Fruit fly (Drosophila melanogaster) whole organism, embryonic: ENCODE results near the gene CG5892.
A peak's percentile ranks its signal among the peaks of the same experiment; 100 is the strongest.

Source experiments
- Atf6 ChIP-seq: fragments of 200-800 bp; sonication (Bioruptor generic); IDR thresholded peaks from 2 replicates; pipeline ENCODE4 v1.3.6; 2022; ENCODE audit warnings: missing biosample characterization, missing genetic modification characterization
- Blimp-1 ChIP-seq: fragments of 200-800 bp; sonication (Bioruptor generic); optimal IDR thresholded peaks from 3 replicates; lab custom pipeline; 2018; ENCODE audit warnings: missing biosample characterization, missing genetic modification characterization, mild to moderate bottlenecking, moderate library complexity, missing genetic modification reagents
- CG10147 ChIP-seq: fragments of 200-800 bp; sonication (Bioruptor generic); optimal IDR thresholded peaks from 2 replicates; lab custom pipeline; 2019; ENCODE audit warnings: missing biosample characterization, mild to moderate bottlenecking, missing genetic modification characterization, moderate library complexity
- CG10209 ChIP-seq: fragments of 200-800 bp; sonication (Bioruptor generic); optimal IDR thresholded peaks from 3 replicates; lab custom pipeline; 2017; ENCODE audit warnings: missing biosample characterization, mild to moderate bottlenecking, missing genetic modification characterization, missing genetic modification reagents
- CG12071 ChIP-seq: fragments of 200-800 bp; sonication (Bioruptor generic); optimal IDR thresholded peaks from 3 replicates; lab custom pipeline; 2018; ENCODE audit warnings: missing biosample characterization, mild to moderate bottlenecking, missing genetic modification characterization
- CG12104 ChIP-seq: fragments of 200-800 bp; sonication (Bioruptor generic); optimal IDR thresholded peaks from 3 replicates; lab custom pipeline; 2016; ENCODE audit warnings: missing biosample characterization, missing genetic modification characterization
- CG12219 ChIP-seq: fragments of 200-800 bp; sonication (Bioruptor generic); optimal IDR thresholded peaks from 3 replicates; lab custom pipeline; 2018; ENCODE audit warnings: missing biosample characterization, mild to moderate bottlenecking, missing genetic modification characterization
- CG12299 ChIP-seq: fragments of 200-800 bp; sonication (Bioruptor generic); optimal IDR thresholded peaks from 2 replicates; lab custom pipeline; 2018; ENCODE audit warnings: missing biosample characterization, mild to moderate bottlenecking, missing genetic modification characterization
- CG12769 ChIP-seq: fragments of 200-800 bp; sonication (Bioruptor generic); optimal IDR thresholded peaks from 2 replicates; lab custom pipeline; 2019; ENCODE audit warnings: missing biosample characterization, mild to moderate bottlenecking, missing genetic modification characterization, moderate library complexity
- CG13894 ChIP-seq: fragments of 200-800 bp; sonication (Bioruptor generic); optimal IDR thresholded peaks from 3 replicates; lab custom pipeline; 2018; ENCODE audit warnings: missing biosample characterization, mild to moderate bottlenecking, missing genetic modification characterization, moderate library complexity
- CG14441 ChIP-seq: fragments of 200-800 bp; sonication (Bioruptor generic); IDR thresholded peaks from 2 replicates; pipeline ENCODE4 v1.3.6; 2022; ENCODE audit warnings: missing biosample characterization, missing genetic modification characterization
- CG16815 ChIP-seq: fragments of 200-800 bp; sonication (Bioruptor generic); optimal IDR thresholded peaks from 3 replicates; lab custom pipeline; 2017; ENCODE audit warnings: missing biosample characterization, mild to moderate bottlenecking, missing genetic modification characterization
- CG2199 ChIP-seq: fragments of 200-800 bp; sonication (Bioruptor generic); IDR thresholded peaks from 3 replicates; pipeline ENCODE4 v1.3.6; 2022; ENCODE audit warnings: missing biosample characterization, missing genetic modification characterization
- CG31388 ChIP-seq: fragments of 200-800 bp; sonication (Bioruptor generic); optimal IDR thresholded peaks from 2 replicates; lab custom pipeline; 2016; ENCODE audit warnings: missing biosample characterization, missing genetic modification characterization
- CG33213 ChIP-seq: fragments of 200-800 bp; sonication (Bioruptor generic); optimal IDR thresholded peaks from 3 replicates; lab custom pipeline; 2016; ENCODE audit warnings: missing biosample characterization, missing genetic modification characterization
- CG34422 ChIP-seq: fragments of 200-800 bp; sonication (Bioruptor generic); IDR thresholded peaks from 3 replicates; pipeline ENCODE4 v1.3.6; 2022; ENCODE audit warnings: missing biosample characterization, missing genetic modification characterization
- CG4404 ChIP-seq: fragments of 200-800 bp; sonication (Bioruptor generic); IDR thresholded peaks from 2 replicates; pipeline ENCODE4 v1.3.6; 2022; ENCODE audit warnings: missing biosample characterization, missing genetic modification characterization
- CG7556 ChIP-seq: fragments of 200-800 bp; sonication (Bioruptor generic); optimal IDR thresholded peaks from 2 replicates; lab custom pipeline; 2017; ENCODE audit warnings: missing biosample characterization, mild to moderate bottlenecking, missing genetic modification characterization
- CG8290 ChIP-seq, 3 experiments: fragments of 200-800 bp; sonication (Bioruptor generic); optimal IDR thresholded peaks; 2 replicates each; lab custom pipeline; 2016 to 2019; ENCODE audit warnings: missing biosample characterization in 3 of 3, missing genetic modification characterization in 3 of 3, mild to moderate bottlenecking in 2 of 3, moderate library complexity in 1 of 3
- Deaf1 ChIP-seq: fragments of 200-800 bp; optimal IDR thresholded peaks from 3 replicates; lab custom pipeline; 2019; ENCODE audit warnings: missing biosample characterization, mild to moderate bottlenecking, missing genetic modification characterization, moderate library complexity
- Dref ChIP-seq: fragments of 200-800 bp; sonication (Bioruptor generic); IDR thresholded peaks from 2 replicates; pipeline ENCODE4 v1.3.6; 2022; ENCODE audit warnings: missing biosample characterization, missing genetic modification characterization
- Fer1 ChIP-seq: fragments of 200-800 bp; sonication (Bioruptor generic); optimal IDR thresholded peaks from 2 replicates; lab custom pipeline; 2017; ENCODE audit warnings: missing biosample characterization, mild to moderate bottlenecking, missing genetic modification characterization
- Hey ChIP-seq: fragments of 200-800 bp; sonication (Bioruptor generic); optimal IDR thresholded peaks from 3 replicates; lab custom pipeline; 2018; ENCODE audit warnings: missing biosample characterization, mild to moderate bottlenecking, missing genetic modification characterization
- Pdp1 ChIP-seq, 2 experiments: fragments of 200-800 bp; sonication (Bioruptor generic); optimal IDR thresholded peaks; 3 replicates each; lab custom pipeline; 2016; ENCODE audit warnings: missing biosample characterization in 2 of 2, missing genetic modification characterization in 2 of 2, mild to moderate bottlenecking in 1 of 2, moderate library complexity in 1 of 2
- Rfx ChIP-seq: fragments of 200-800 bp; sonication (Bioruptor generic); IDR thresholded peaks from 2 replicates; pipeline ENCODE4 v1.3.6; 2022; ENCODE audit warnings: missing biosample characterization, missing genetic modification characterization
- Spps ChIP-seq: fragments of 200-800 bp; sonication (Bioruptor generic); optimal IDR thresholded peaks from 2 replicates; lab custom pipeline; 2018; ENCODE audit warnings: missing biosample characterization, mild to moderate bottlenecking, missing genetic modification characterization
- Taf1 ChIP-seq: fragments of 200-800 bp; sonication (Bioruptor generic); IDR thresholded peaks from 2 replicates; pipeline ENCODE4 v1.3.6; 2022; ENCODE audit warnings: missing biosample characterization, missing genetic modification characterization
- Usf ChIP-seq: fragments of 200-800 bp; sonication (Bioruptor generic); optimal IDR thresholded peaks from 2 replicates; lab custom pipeline; 2017; ENCODE audit warnings: missing genotype, missing biosample characterization, missing genetic modification characterization
- Vsx1 ChIP-seq: fragments of 200-800 bp; sonication (Bioruptor generic); optimal IDR thresholded peaks from 2 replicates; lab custom pipeline; 2017; ENCODE audit warnings: missing biosample characterization, mild to moderate bottlenecking, missing genetic modification characterization, missing genetic modification reagents
- ase ChIP-seq: fragments of 200-800 bp; sonication (Bioruptor generic); IDR thresholded peaks from 3 replicates; pipeline ENCODE4 v1.3.6; 2022; ENCODE audit warnings: missing biosample characterization, missing genetic modification characterization
- ato ChIP-seq: fragments of 200-800 bp; sonication (Bioruptor generic); IDR thresholded peaks from 2 replicates; pipeline ENCODE4 v1.3.6; 2022; ENCODE audit warnings: missing biosample characterization, missing genetic modification characterization; ENCODE audit not compliant: partially characterized antibody
- az2 ChIP-seq: fragments of 200-800 bp; sonication (Bioruptor generic); optimal IDR thresholded peaks from 3 replicates; lab custom pipeline; 2016; ENCODE audit warnings: missing biosample characterization, missing genetic modification characterization
- bab2 ChIP-seq: fragments of 200-800 bp; sonication (Bioruptor generic); optimal IDR thresholded peaks from 2 replicates; lab custom pipeline; 2016; ENCODE audit warnings: missing biosample characterization, missing genetic modification characterization
- caup ChIP-seq: fragments of 200-800 bp; sonication (Bioruptor generic); optimal IDR thresholded peaks from 3 replicates; lab custom pipeline; 2017; ENCODE audit warnings: missing biosample characterization, mild to moderate bottlenecking, missing genetic modification characterization, moderate library complexity; ENCODE audit not compliant: severe bottlenecking
- cg ChIP-seq: fragments of 200-800 bp; sonication (Bioruptor generic); optimal IDR thresholded peaks from 3 replicates; lab custom pipeline; 2019; ENCODE audit warnings: missing biosample characterization, mild to moderate bottlenecking, missing genetic modification characterization, moderate library complexity
- corto ChIP-seq: fragments of 200-800 bp; sonication (Bioruptor generic); optimal IDR thresholded peaks from 2 replicates; lab custom pipeline; 2016; ENCODE audit warnings: missing biosample characterization, mild to moderate bottlenecking, missing genetic modification characterization, moderate library complexity
- crol ChIP-seq: fragments of 200-800 bp; sonication (Bioruptor generic); IDR thresholded peaks from 2 replicates; pipeline ENCODE4 v1.3.6; 2022; ENCODE audit warnings: missing biosample characterization, missing genetic modification characterization
- danr ChIP-seq: fragments of 200-800 bp; sonication (Bioruptor generic); IDR thresholded peaks from 2 replicates; pipeline ENCODE4 v1.3.6; 2022; ENCODE audit warnings: missing biosample characterization, missing genetic modification characterization
- dimm ChIP-seq: fragments of 200-800 bp; sonication (Bioruptor generic); IDR thresholded peaks from 2 replicates; pipeline ENCODE4 v1.3.6; 2022; ENCODE audit warnings: missing biosample characterization, missing genetic modification characterization
- fd3F ChIP-seq: fragments of 200-800 bp; sonication (Bioruptor generic); optimal IDR thresholded peaks from 2 replicates; lab custom pipeline; 2018; ENCODE audit warnings: missing biosample characterization, mild to moderate bottlenecking, missing genetic modification characterization, moderate library complexity
- gce ChIP-seq: fragments of 200-800 bp; sonication (Bioruptor generic); IDR thresholded peaks from 3 replicates; pipeline ENCODE4 v1.3.6; 2022; ENCODE audit warnings: missing biosample characterization, missing genetic modification characterization
- ham ChIP-seq: fragments of 200-800 bp; sonication (Bioruptor generic); IDR thresholded peaks from 2 replicates; pipeline ENCODE4 v1.3.6; 2022; ENCODE audit warnings: missing biosample characterization, missing genetic modification characterization
- klu ChIP-seq: fragments of 200-800 bp; sonication (Bioruptor generic); IDR thresholded peaks from 2 replicates; pipeline ENCODE4 v1.3.6; 2022; ENCODE audit warnings: missing biosample characterization, missing genetic modification characterization
- mirr ChIP-seq: fragments of 200-800 bp; sonication (Bioruptor generic); optimal IDR thresholded peaks from 3 replicates; lab custom pipeline; 2018; ENCODE audit warnings: missing biosample characterization, mild to moderate bottlenecking, missing genetic modification characterization
- nerfin-1 ChIP-seq: fragments of 200-800 bp; sonication (Bioruptor generic); optimal IDR thresholded peaks from 3 replicates; lab custom pipeline; 2019; ENCODE audit warnings: missing biosample characterization, mild to moderate bottlenecking, missing genetic modification characterization, moderate library complexity
- nom ChIP-seq: fragments of 200-800 bp; sonication (Bioruptor generic); optimal IDR thresholded peaks from 2 replicates; lab custom pipeline; 2017; ENCODE audit warnings: missing biosample characterization, missing genetic modification characterization, mild to moderate bottlenecking, moderate library complexity, missing genetic modification reagents
- p53 ChIP-seq: fragments of 200-800 bp; sonication (Bioruptor generic); optimal IDR thresholded peaks from 2 replicates; lab custom pipeline; 2016; ENCODE audit warnings: missing biosample characterization, missing genetic modification characterization
- prd ChIP-seq, 3 experiments: fragments of >200 bp in 2 of 3; fragments of 200-800 bp in 1 of 3; sonication (Bioruptor generic) in 1 of 3; optimal IDR thresholded peaks in 2 of 3; IDR thresholded peaks in 1 of 3; 2 replicates in 2 of 3; 3 replicates in 1 of 3; pipeline versions ENCODE4 v1.3.6 to Lab custom; 2017 to 2022; ENCODE audit warnings: missing biosample characterization in 1 of 3, missing genetic modification characterization in 1 of 3
- vvl ChIP-seq: fragments of 200-800 bp; sonication (Bioruptor generic); IDR thresholded peaks from 2 replicates; pipeline ENCODE4 v1.3.6; 2022; ENCODE audit warnings: missing biosample characterization, missing genetic modification characterization
- zf30C ChIP-seq: fragments of 200-800 bp; sonication (Bioruptor generic); optimal IDR thresholded peaks from 3 replicates; lab custom pipeline; 2018; ENCODE audit warnings: missing biosample characterization, mild to moderate bottlenecking, missing genetic modification characterization

CG5892 gene

dm6 chr3R:21206802-21207238 lies 35.6 kb upstream of the CG5892 start:
- no peak for TF ChIP-seq nom (GFP tag; lab: Kevin White, UChicago)
- TF ChIP-seq CG12219 = no peak
- TF ChIP-seq az2 = no peak
- peak; percentile 35; the same call in 1 of the 2 replicates for TF ChIP-seq Rfx (GFP tag; lab: Robert Waterston, UW)
- no peak for TF ChIP-seq Blimp-1
- 0 out of 2 replicates have a peak, but pooled peaks have one; percentile 4 for TF ChIP-seq vvl (GFP tag; lab: Robert Waterston, UW)
- TF ChIP-seq CG12769 = peak; percentile 62
- peak; percentile 17 for TF ChIP-seq caup
- TF ChIP-seq CG8290 (GFP tag; optimal IDR thresholded peaks at IDR 0.05; lab: Kevin White, UChicago) = no peak
- peak in 1 of 2 experiments; percentile 12 for TF ChIP-seq CG8290 (tag; optimal IDR thresholded peaks at IDR 0.05; lab: Kevin White, UChicago)
- no peak for TF ChIP-seq CG10209 (GFP tag; lab: Kevin White, UChicago)
- TF ChIP-seq Usf (GFP tag; lab: Kevin White, UChicago) = no peak
- no peak for TF ChIP-seq klu (GFP tag; lab: Robert Waterston, UW)
- no peak for TF ChIP-seq fd3F (GFP tag; lab: Kevin White, UChicago)
- no peak for TF ChIP-seq CG12299
- TF ChIP-seq CG34422 (GFP tag; lab: Robert Waterston, UW) = no peak
- TF ChIP-seq Pdp1 (GFP tag; optimal IDR thresholded peaks at IDR 0.05; lab: Kevin White, UChicago) = peak in 1 of 2 experiments; percentile 59
- TF ChIP-seq danr = no peak
- peak; percentile 54 for TF ChIP-seq CG13894 (tag; lab: Kevin White, UChicago)
- no peak for TF ChIP-seq gce
- TF ChIP-seq prd (optimal IDR thresholded peaks at IDR 0.05; lab: Kevin White, UChicago) = no peak
- TF ChIP-seq prd (GFP tag; IDR thresholded peaks at IDR 0.05; lab: Robert Waterston, UW) = no peak
- TF ChIP-seq cg = peak; percentile 5
- peak; percentile 85 for TF ChIP-seq mirr (GFP tag; lab: Kevin White, UChicago)
- no peak for TF ChIP-seq Taf1 (GFP tag; lab: Robert Waterston, UW)
- TF ChIP-seq CG31388 (GFP tag; lab: Kevin White, UChicago) = no peak
- no peak for TF ChIP-seq ato (GFP tag; lab: Robert Waterston, UW)
- TF ChIP-seq Spps = no peak
- TF ChIP-seq CG12104 (GFP tag; lab: Kevin White, UChicago) = no peak
- TF ChIP-seq bab2 (GFP tag; lab: Kevin White, UChicago) = no peak
- peak; percentile 12 for TF ChIP-seq CG12071 (GFP tag; lab: Kevin White, UChicago)
- TF ChIP-seq ase (GFP tag; lab: Robert Waterston, UW) = 0 out of 3 replicates have a peak, but pooled peaks have one; percentile 0
- no peak for TF ChIP-seq CG10147
- TF ChIP-seq Dref (GFP tag; lab: Robert Waterston, UW) = no peak
- TF ChIP-seq Atf6 (GFP tag; lab: Robert Waterston, UW) = no peak
- no peak for TF ChIP-seq Deaf1
- TF ChIP-seq crol (GFP tag; lab: Robert Waterston, UW) = peak; percentile 91
- no peak for TF ChIP-seq ham (GFP tag; lab: Robert Waterston, UW)
- TF ChIP-seq p53 (GFP tag; lab: Kevin White, UChicago) = no peak
- peak; percentile 32 for TF ChIP-seq Hey (tag; lab: Kevin White, UChicago)
- TF ChIP-seq CG33213 (GFP tag; lab: Kevin White, UChicago) = no peak
- no peak for TF ChIP-seq zf30C (GFP tag; lab: Kevin White, UChicago)
- TF ChIP-seq CG4404 (GFP tag; lab: Robert Waterston, UW) = no peak
- peak; percentile 26 for TF ChIP-seq Fer1 (GFP tag; lab: Kevin White, UChicago)
- TF ChIP-seq CG2199 (GFP tag; lab: Robert Waterston, UW) = 0 out of 3 replicates have a peak, but pooled peaks have one; percentile 39
- no peak for TF ChIP-seq CG7556 (GFP tag; lab: Kevin White, UChicago)
- TF ChIP-seq Vsx1 = peak; percentile 24
- no peak for TF ChIP-seq nerfin-1 (tag; lab: Kevin White, UChicago)
- no peak for TF ChIP-seq corto (GFP tag; lab: Kevin White, UChicago)
- no peak for TF ChIP-seq dimm (GFP tag; lab: Robert Waterston, UW)
- no peak for TF ChIP-seq CG16815 (GFP tag; lab: Kevin White, UChicago)
- peak; percentile 67 for TF ChIP-seq CG14441 (GFP tag; lab: Robert Waterston, UW)
